Worm (Caenorhabditis elegans) whole organism, early embryonic: Measurements from ENCODE around the gene Y54G2A.28.

ENCODE experiments used
- B0310.2 ChIP-seq: sonication (generic microtip); optimal IDR thresholded peaks from 2 replicates; lab custom pipeline; 2016; ENCODE audit warnings: mild to moderate bottlenecking, missing genetic modification characterization, missing compliant biosample characterization
- F13C5.2 ChIP-seq: sonication (generic microtip); optimal IDR thresholded peaks from 2 replicates; lab custom pipeline; 2017; ENCODE audit warnings: mild to moderate bottlenecking, missing genetic modification characterization, inconsistent platforms, missing compliant biosample characterization
- aly-1 ChIP-seq: sonication (generic microtip); optimal IDR thresholded peaks from 2 replicates; lab custom pipeline; 2016; ENCODE audit warnings: missing genetic modification characterization, missing compliant biosample characterization
- ama-1 ChIP-seq: fragments of 150-350 bp; optimal IDR thresholded peaks from 2 replicates; lab custom pipeline; 2014
- ceh-13 ChIP-seq: fragments of 200-800 bp; sonication (Bioruptor generic); optimal IDR thresholded peaks from 2 replicates; lab custom pipeline; 2018; ENCODE audit warnings: mild to moderate bottlenecking, missing genetic modification characterization, missing compliant biosample characterization
- ceh-36 ChIP-seq: sonication (generic microtip); optimal IDR thresholded peaks from 2 replicates; lab custom pipeline; 2016; ENCODE audit warnings: missing genetic modification characterization, inconsistent platforms, missing compliant biosample characterization
- ets-7 ChIP-seq: sonication (generic microtip); optimal IDR thresholded peaks from 2 replicates; lab custom pipeline; 2016; ENCODE audit warnings: missing genotype, missing genetic modification characterization, missing compliant biosample characterization
- flt-1 ChIP-seq: fragments of 200-800 bp; sonication (Bioruptor generic); IDR thresholded peaks from 2 replicates; pipeline ENCODE4 v1.3.6; 2022; ENCODE audit warnings: missing genetic modification characterization, missing compliant biosample characterization
- hmbx-1 ChIP-seq: sonication (generic microtip); optimal IDR thresholded peaks from 2 replicates; lab custom pipeline; 2016; ENCODE audit warnings: mild to moderate bottlenecking, missing genetic modification characterization, missing compliant biosample characterization
- hmg-4 ChIP-seq: fragments of 200-800 bp; sonication (Bioruptor generic); optimal IDR thresholded peaks from 2 replicates; lab custom pipeline; 2018; ENCODE audit warnings: mild to moderate bottlenecking, missing genetic modification characterization, missing compliant biosample characterization
- hnd-1 ChIP-seq: sonication (generic microtip); optimal IDR thresholded peaks from 2 replicates; lab custom pipeline; 2016; ENCODE audit warnings: missing genetic modification characterization, missing compliant biosample characterization
- pes-1 ChIP-seq: fragments of 200-800 bp; sonication (Bioruptor generic); IDR thresholded peaks from 2 replicates; pipeline ENCODE4 v1.3.6; 2022; ENCODE audit warnings: missing genetic modification reagents, missing genetic modification characterization, missing compliant biosample characterization
- scrt-1 ChIP-seq: fragments of 200-800 bp; sonication (Bioruptor generic); IDR thresholded peaks from 2 replicates; pipeline ENCODE4 v1.3.6; 2022; ENCODE audit warnings: missing genetic modification characterization, missing compliant biosample characterization
- sea-1 ChIP-seq: fragments of 200-800 bp; sonication (Bioruptor generic); conservative IDR thresholded peaks from 2 replicates; pipeline ENCODE4 v1.3.6; 2022; ENCODE audit warnings: missing genetic modification characterization, missing compliant biosample characterization
- tbx-11 ChIP-seq: fragments of 200-800 bp; sonication (Bioruptor generic); IDR thresholded peaks from 2 replicates; pipeline ENCODE4 v1.3.6; 2022; ENCODE audit warnings: missing genetic modification characterization, missing compliant biosample characterization
- tbx-37 ChIP-seq: fragments of 200-800 bp; sonication (Bioruptor generic); conservative IDR thresholded peaks from 2 replicates; pipeline ENCODE4 v1.3.6; 2022; ENCODE audit warnings: missing genetic modification reagents, missing genetic modification characterization, missing compliant biosample characterization
- tra-4 ChIP-seq: sonication (generic microtip); optimal IDR thresholded peaks from 2 replicates; lab custom pipeline; 2017; ENCODE audit warnings: missing genetic modification characterization, missing compliant biosample characterization

The Y54G2A.28 gene

ce11 chrIV:3001500-3001899 is 10.7 kb downstream of the Y54G2A.28 start:
- TF ChIP-seq ama-1 (no peak), B0310.2 (no peak), pes-1 (GFP tag; lab: Robert Waterston, UW) (no peak), scrt-1 (GFP tag; lab: Robert Waterston, UW) (no peak), ets-7 (no peak), F13C5.2 (tag; lab: Kevin White, UChicago) (no peak), ceh-13 (GFP tag; lab: Kevin White, UChicago) (no peak), ceh-36 (tag; lab: Kevin White, UChicago) (no peak), sea-1 (no peak), hnd-1 (no peak), hmg-4 (GFP tag; lab: Kevin White, UChicago) (no peak), flt-1 (no peak)

- peak; percentile 39 for TF ChIP-seq hmg-4 (GFP tag; lab: Kevin White, UChicago)
- no peak for TF ChIP-seq flt-1
- TF ChIP-seq aly-1: peak; percentile 67
- peak; percentile 16 for TF ChIP-seq F13C5.2 (tag; lab: Kevin White, UChicago)
Observed at ce11 chrIV:2998597-2999161, 13.5 kb downstream of the Y54G2A.28 start.

ce11 chrIV:2997302-2997701 is 14.9 kb downstream of the Y54G2A.28 start:
- TF ChIP-seq flt-1 (no peak), hmg-4 (GFP tag; lab: Kevin White, UChicago) (peak; percentile 18)

ce11 chrIV:2995372-2995771 is 16.8 kb downstream of the Y54G2A.28 start, which contains the start of gene Y54G2A.26:
Gene Y54G2A.26, minus strand, starts transcription at chrIV:2995472.
- no peak for TF ChIP-seq aly-1
- TF ChIP-seq F13C5.2 (tag; lab: Kevin White, UChicago): no peak
- no peak for TF ChIP-seq sea-1
- TF ChIP-seq ceh-13 (GFP tag; lab: Kevin White, UChicago): no peak
- no peak for TF ChIP-seq ama-1
- no peak for TF ChIP-seq tbx-37 (GFP tag; lab: Robert Waterston, UW)

- no peak for TF ChIP-seq hmbx-1 (tag; lab: Kevin White, UChicago)
- no peak for TF ChIP-seq hnd-1
- TF ChIP-seq tra-4 (tag; lab: Kevin White, UChicago): no peak
- no peak for TF ChIP-seq tbx-37 (GFP tag; lab: Robert Waterston, UW)
- TF ChIP-seq scrt-1 (GFP tag; lab: Robert Waterston, UW): no peak
- TF ChIP-seq ama-1: no peak
- TF ChIP-seq sea-1: no peak
- no peak for TF ChIP-seq pes-1 (GFP tag; lab: Robert Waterston, UW)
- TF ChIP-seq ets-7: no peak
- TF ChIP-seq hmg-4 (GFP tag; lab: Kevin White, UChicago): no peak
- no peak for TF ChIP-seq tbx-11 (GFP tag; lab: Robert Waterston, UW)
- TF ChIP-seq ceh-13 (GFP tag; lab: Kevin White, UChicago): no peak
- TF ChIP-seq flt-1: no peak
- TF ChIP-seq aly-1: no peak
- TF ChIP-seq F13C5.2 (tag; lab: Kevin White, UChicago): no peak
- TF ChIP-seq ceh-36 (tag; lab: Kevin White, UChicago): no peak
Observed at ce11 chrIV:2994883-2995282, 17.3 kb downstream of the Y54G2A.28 start.

ce11 chrIV:2993278-2993899 is 18.8 kb downstream of the Y54G2A.28 start:
- TF ChIP-seq sea-1 (no peak), hmg-4 (GFP tag; lab: Kevin White, UChicago) (peak; percentile 78), ets-7 (no peak), F13C5.2 (tag; lab: Kevin White, UChicago) (peak; percentile 41)

ce11 chrIV:2990519-2990918 is 21.7 kb downstream of the Y54G2A.28 start:
- no peak for TF ChIP-seq scrt-1 (GFP tag; lab: Robert Waterston, UW)
- TF ChIP-seq hmg-4 (GFP tag; lab: Kevin White, UChicago): peak; percentile 32
- TF ChIP-seq tbx-37 (GFP tag; lab: Robert Waterston, UW): no peak

- TF ChIP-seq flt-1: no peak
Observed at ce11 chrIV:2986720-2987119, 25.5 kb downstream of the Y54G2A.28 start.

- TF ChIP-seq scrt-1 (GFP tag; lab: Robert Waterston, UW): no peak
- TF ChIP-seq hmg-4 (GFP tag; lab: Kevin White, UChicago): peak; percentile 26
Observed at ce11 chrIV:2982443-2982842, 29.8 kb downstream of the Y54G2A.28 start.

ce11 chrIV:2978384-2978783 is 33.8 kb downstream of the Y54G2A.28 start, which contains the start of gene lad-2:
Gene lad-2, minus strand, starts transcription at chrIV:2978484.
- TF ChIP-seq tbx-37 (GFP tag; lab: Robert Waterston, UW) (no peak), hmbx-1 (tag; lab: Kevin White, UChicago) (no peak), flt-1 (no peak), tbx-11 (GFP tag; lab: Robert Waterston, UW) (no peak), hnd-1 (no peak), B0310.2 (no peak), ceh-13 (GFP tag; lab: Kevin White, UChicago) (no peak), aly-1 (no peak), sea-1 (no peak), scrt-1 (GFP tag; lab: Robert Waterston, UW) (no peak), tra-4 (tag; lab: Kevin White, UChicago) (no peak), hmg-4 (GFP tag; lab: Kevin White, UChicago) (no peak), ets-7 (no peak), ceh-36 (tag; lab: Kevin White, UChicago) (no peak), ama-1 (no peak), F13C5.2 (tag; lab: Kevin White, UChicago) (no peak), pes-1 (GFP tag; lab: Robert Waterston, UW) (no peak)
